Fruit fly (Drosophila melanogaster) whole organism, prepupa: ENCODE data around the gene TMEM216.

ENCODE experiments used
- Blimp-1 ChIP-seq: fragments of 200-800 bp; sonication (Bioruptor generic); optimal IDR thresholded peaks from 3 replicates; lab custom pipeline; 2017; ENCODE audit warnings: missing biosample characterization, missing genetic modification characterization, mild to moderate bottlenecking, moderate library complexity, missing genetic modification reagents
- CG10631 ChIP-seq: fragments of 200-800 bp; sonication (Bioruptor generic); optimal IDR thresholded peaks from 2 replicates; lab custom pipeline; 2016; ENCODE audit warnings: missing biosample characterization, missing genetic modification characterization
- CG10669 ChIP-seq: fragments of 200-800 bp; sonication (Bioruptor generic); optimal IDR thresholded peaks from 3 replicates; lab custom pipeline; 2018; ENCODE audit warnings: missing biosample characterization, mild to moderate bottlenecking, missing genetic modification characterization, moderate library complexity
- CG11762 ChIP-seq: fragments of 200-800 bp; sonication (Bioruptor generic); optimal IDR thresholded peaks from 3 replicates; lab custom pipeline; 2016; ENCODE audit warnings: missing biosample characterization, missing genetic modification characterization; ENCODE audit not compliant: insufficient read depth
- CG11902 ChIP-seq: fragments of 200-800 bp; sonication (Bioruptor generic); optimal IDR thresholded peaks from 3 replicates; lab custom pipeline; 2016; ENCODE audit warnings: missing biosample characterization, missing genetic modification characterization
- CG15336 ChIP-seq: fragments of 200-800 bp; sonication (Bioruptor generic); IDR thresholded peaks from 2 replicates; pipeline ENCODE4 v1.3.6; 2022; ENCODE audit warnings: missing biosample characterization, missing genetic modification characterization
- CG16779 ChIP-seq: fragments of 200-800 bp; sonication (Bioruptor generic); optimal IDR thresholded peaks from 3 replicates; lab custom pipeline; 2017; ENCODE audit warnings: missing biosample characterization, mild to moderate bottlenecking, missing genetic modification characterization
- CG32006 ChIP-seq: fragments of 200-800 bp; sonication (Bioruptor generic); optimal IDR thresholded peaks from 3 replicates; lab custom pipeline; 2017; ENCODE audit warnings: missing biosample characterization, mild to moderate bottlenecking, missing genetic modification characterization
- CG34406 ChIP-seq: fragments of 200-800 bp; sonication (Bioruptor generic); optimal IDR thresholded peaks from 3 replicates; lab custom pipeline; 2016; ENCODE audit warnings: missing biosample characterization, missing genetic modification characterization
- CG3919 ChIP-seq: fragments of 200-800 bp; sonication (Bioruptor generic); optimal IDR thresholded peaks from 3 replicates; lab custom pipeline; 2016; ENCODE audit warnings: missing biosample characterization, missing genetic modification characterization
- CG6276 ChIP-seq: fragments of 200-800 bp; sonication (Bioruptor generic); optimal IDR thresholded peaks from 2 replicates; lab custom pipeline; 2017; ENCODE audit warnings: missing biosample characterization, mild to moderate bottlenecking, missing genetic modification characterization
- CG6808 ChIP-seq: fragments of 200-800 bp; sonication (Bioruptor generic); optimal IDR thresholded peaks from 3 replicates; lab custom pipeline; 2017; ENCODE audit warnings: missing biosample characterization, missing genetic modification characterization, mild to moderate bottlenecking, moderate library complexity, missing genetic modification reagents
- CG8119 ChIP-seq: fragments of 200-800 bp; sonication (Bioruptor generic); IDR thresholded peaks from 3 replicates; pipeline ENCODE4 v1.3.6; 2022; ENCODE audit warnings: missing biosample characterization, missing genetic modification characterization
- CG8319 ChIP-seq: fragments of 200-800 bp; sonication (Bioruptor generic); optimal IDR thresholded peaks from 3 replicates; lab custom pipeline; 2016; ENCODE audit warnings: missing biosample characterization, missing genetic modification characterization
- Ets96B ChIP-seq: fragments of 200-800 bp; optimal IDR thresholded peaks from 2 replicates; lab custom pipeline; 2019; ENCODE audit warnings: missing biosample characterization, mild to moderate bottlenecking, missing genetic modification characterization, moderate library complexity
- Hr39 ChIP-seq: fragments of 200-800 bp; sonication (Bioruptor generic); optimal IDR thresholded peaks from 2 replicates; lab custom pipeline; 2016; ENCODE audit warnings: missing biosample characterization, missing genetic modification characterization
- Hr4 ChIP-seq: fragments of 200-800 bp; sonication (Bioruptor generic); optimal IDR thresholded peaks from 3 replicates; lab custom pipeline; 2016; ENCODE audit warnings: missing biosample characterization, missing genetic modification characterization
- Lpt ChIP-seq: fragments of 200-800 bp; sonication (Bioruptor generic); optimal IDR thresholded peaks from 3 replicates; lab custom pipeline; 2016; ENCODE audit warnings: missing biosample characterization, missing genetic modification characterization
- Met ChIP-seq: fragments of 200-800 bp; sonication (Bioruptor generic); optimal IDR thresholded peaks from 3 replicates; lab custom pipeline; 2016; ENCODE audit warnings: missing biosample characterization, missing genetic modification characterization
- OdsH ChIP-seq: fragments of 200-800 bp; sonication (Bioruptor generic); optimal IDR thresholded peaks from 3 replicates; lab custom pipeline; 2016; ENCODE audit warnings: missing biosample characterization, missing genetic modification characterization
- acj6 ChIP-seq: fragments of 200-800 bp; sonication (Bioruptor generic); optimal IDR thresholded peaks from 3 replicates; lab custom pipeline; 2016; ENCODE audit warnings: missing biosample characterization, missing genetic modification characterization
- dsx ChIP-seq: fragments of 200-800 bp; optimal IDR thresholded peaks from 3 replicates; lab custom pipeline; 2019; ENCODE audit warnings: missing biosample characterization, mild to moderate bottlenecking, missing genetic modification characterization, moderate library complexity; ENCODE audit not compliant: poor library complexity, severe bottlenecking
- fd59A ChIP-seq: fragments of 200-800 bp; sonication (Bioruptor generic); optimal IDR thresholded peaks from 2 replicates; lab custom pipeline; 2017; ENCODE audit warnings: missing biosample characterization, mild to moderate bottlenecking, missing genetic modification characterization, missing genetic modification reagents
- fkh ChIP-seq: fragments of 200-800 bp; sonication (Bioruptor generic); optimal IDR thresholded peaks from 3 replicates; lab custom pipeline; 2017; ENCODE audit warnings: missing biosample characterization, mild to moderate bottlenecking, missing genetic modification characterization, moderate library complexity
- net ChIP-seq: fragments of 200-800 bp; sonication (Bioruptor generic); optimal IDR thresholded peaks from 3 replicates; lab custom pipeline; 2016; ENCODE audit warnings: missing biosample characterization, missing genetic modification characterization
- pdm3 ChIP-seq: fragments of 200-800 bp; sonication (Bioruptor generic); optimal IDR thresholded peaks from 3 replicates; lab custom pipeline; 2016; ENCODE audit warnings: missing biosample characterization, missing genetic modification characterization
- spab ChIP-seq: fragments of 200-800 bp; sonication (Bioruptor generic); optimal IDR thresholded peaks from 2 replicates; lab custom pipeline; 2017; ENCODE audit warnings: missing biosample characterization, mild to moderate bottlenecking, missing genetic modification characterization, missing genetic modification reagents
- ss ChIP-seq, 2 experiments: fragments of 200-800 bp; sonication (Bioruptor generic); optimal IDR thresholded peaks; 2 replicates in 1 of 2; 3 replicates in 1 of 2; lab custom pipeline; 2017 to 2018; ENCODE audit warnings: mild to moderate bottlenecking in 2 of 2, missing biosample characterization in 2 of 2, missing genetic modification characterization in 2 of 2, moderate library complexity in 1 of 2
- topi ChIP-seq: fragments of 200-800 bp; sonication (Bioruptor generic); optimal IDR thresholded peaks from 3 replicates; lab custom pipeline; 2016; ENCODE audit warnings: missing biosample characterization, missing genetic modification characterization
- vri ChIP-seq: fragments of 200-800 bp; sonication (Bioruptor generic); optimal IDR thresholded peaks from 3 replicates; lab custom pipeline; 2016; ENCODE audit warnings: missing biosample characterization, mild to moderate bottlenecking, missing genetic modification characterization

The TMEM216 gene

dm6 chr3R:8676560-8677000 lies 39.5 kb upstream of the TMEM216 start, which contains the start of the genes Unc50, CG11755 and CG8043 (continued):
- TF ChIP-seq topi (GFP tag; lab: Kevin White, UChicago) (peak; percentile 82), CG11902 (GFP tag; lab: Kevin White, UChicago) (peak; percentile 54), spab (GFP tag; lab: Kevin White, UChicago) (no peak), CG8119 (GFP tag; lab: Robert Waterston, UW) (peak; percentile 51; the same call in 1 of the 3 replicates), Lpt (peak; percentile 14), Met (GFP tag; lab: Kevin White, UChicago) (no peak), net (GFP tag; lab: Kevin White, UChicago) (no peak), Hr39 (peak; percentile 79)

DNA sequence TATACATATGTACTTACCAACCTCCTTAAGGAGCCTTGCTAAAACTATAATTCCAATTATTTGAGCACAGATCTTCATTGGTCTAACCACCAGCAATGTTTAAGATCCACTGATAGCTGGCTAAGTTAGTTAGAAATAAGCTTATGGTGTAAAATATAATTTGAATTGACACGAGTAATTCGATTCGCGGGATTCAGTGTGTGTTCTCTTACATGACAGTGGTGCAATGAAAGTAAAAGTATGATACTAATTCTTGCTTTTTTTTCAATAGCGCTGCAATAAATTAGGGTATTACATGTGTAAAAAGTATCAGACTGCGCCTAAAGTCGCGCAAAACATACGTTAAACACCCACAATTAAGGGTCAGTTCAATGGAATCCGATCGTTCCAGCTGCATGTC lies 36.1 kb upstream of the TMEM216 start, which contains the start of gene CG33325:
Gene CG33325, minus strand, starts transcription at position 101 of the 400 bp plus-strand sequence.
- TF ChIP-seq Hr4 (GFP tag; lab: Kevin White, UChicago) (no peak), CG10669 (no peak), CG11762 (no peak), topi (GFP tag; lab: Kevin White, UChicago) (no peak), fd59A (no peak), Ets96B (no peak), dsx (GFP tag; lab: Kevin White, UChicago) (no peak), CG6276 (GFP tag; lab: Kevin White, UChicago) (no peak), CG3919 (GFP tag; lab: Kevin White, UChicago) (no peak), CG34406 (GFP tag; lab: Kevin White, UChicago) (no peak), acj6 (no peak)
- TF ChIP-seq, all 60 proteins: peak for 0

DNA sequence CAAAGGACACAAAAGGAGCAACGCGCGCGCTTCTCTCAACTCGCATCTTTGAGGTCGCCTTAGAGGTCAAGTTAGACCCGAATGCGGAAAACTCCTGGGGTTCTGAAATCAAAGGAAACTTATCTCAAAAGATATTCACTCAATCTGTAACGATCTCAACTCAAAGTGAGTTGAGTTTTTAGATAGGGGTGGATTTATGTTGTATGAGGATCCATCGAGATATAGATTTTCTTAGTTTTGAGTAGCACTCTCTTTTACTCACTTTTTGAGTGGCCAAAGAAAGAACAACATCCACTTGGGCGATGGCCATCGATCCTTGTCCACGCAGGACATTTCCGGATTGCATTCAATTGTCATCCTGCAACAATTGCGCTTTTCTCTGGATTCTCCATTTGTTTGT lies 35.4 kb upstream of the TMEM216 start:
- no peak for TF ChIP-seq OdsH (GFP tag; lab: Kevin White, UChicago)
- TF ChIP-seq CG6276 (GFP tag; lab: Kevin White, UChicago): no peak
- TF ChIP-seq fd59A: no peak
- TF ChIP-seq CG11902 (GFP tag; lab: Kevin White, UChicago): no peak
- no peak for TF ChIP-seq spab (GFP tag; lab: Kevin White, UChicago)
- TF ChIP-seq CG16779 (tag; lab: Kevin White, UChicago): no peak
- no peak for TF ChIP-seq CG6808 (GFP tag; lab: Kevin White, UChicago)
- TF ChIP-seq Blimp-1: no peak
- TF ChIP-seq, all 60 proteins: peak for 0

DNA sequence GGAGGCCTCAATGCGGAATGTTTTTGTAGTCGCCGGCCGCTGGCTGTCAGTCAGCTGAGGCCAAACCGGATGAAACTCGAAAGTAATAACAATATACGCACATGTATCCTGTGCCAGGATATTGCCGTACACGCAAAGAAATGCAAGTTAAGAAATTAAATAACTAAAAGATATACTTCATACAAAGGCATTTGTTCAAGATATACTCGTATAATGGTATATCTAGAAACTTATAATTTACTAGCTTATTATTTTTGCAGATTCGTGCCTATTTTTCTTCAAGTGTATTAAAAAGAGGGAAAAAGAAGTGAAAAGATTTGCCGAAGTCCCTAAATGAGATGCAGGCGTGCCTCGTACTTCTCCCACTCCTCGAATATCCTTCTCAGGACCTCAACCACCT lies 32.8 kb upstream of the TMEM216 start:
- TF ChIP-seq topi (GFP tag; lab: Kevin White, UChicago): no peak
- TF ChIP-seq CG10631: no peak
- no peak for TF ChIP-seq CG15336 (GFP tag; lab: Robert Waterston, UW)
- TF ChIP-seq fkh: no peak
- TF ChIP-seq CG34406 (GFP tag; lab: Kevin White, UChicago): no peak
- no peak for TF ChIP-seq pdm3 (GFP tag; lab: Kevin White, UChicago)
- TF ChIP-seq Lpt: no peak
- TF ChIP-seq ss (GFP tag; optimal IDR thresholded peaks at IDR 0.05; lab: Kevin White, UChicago): no peak

DNA sequence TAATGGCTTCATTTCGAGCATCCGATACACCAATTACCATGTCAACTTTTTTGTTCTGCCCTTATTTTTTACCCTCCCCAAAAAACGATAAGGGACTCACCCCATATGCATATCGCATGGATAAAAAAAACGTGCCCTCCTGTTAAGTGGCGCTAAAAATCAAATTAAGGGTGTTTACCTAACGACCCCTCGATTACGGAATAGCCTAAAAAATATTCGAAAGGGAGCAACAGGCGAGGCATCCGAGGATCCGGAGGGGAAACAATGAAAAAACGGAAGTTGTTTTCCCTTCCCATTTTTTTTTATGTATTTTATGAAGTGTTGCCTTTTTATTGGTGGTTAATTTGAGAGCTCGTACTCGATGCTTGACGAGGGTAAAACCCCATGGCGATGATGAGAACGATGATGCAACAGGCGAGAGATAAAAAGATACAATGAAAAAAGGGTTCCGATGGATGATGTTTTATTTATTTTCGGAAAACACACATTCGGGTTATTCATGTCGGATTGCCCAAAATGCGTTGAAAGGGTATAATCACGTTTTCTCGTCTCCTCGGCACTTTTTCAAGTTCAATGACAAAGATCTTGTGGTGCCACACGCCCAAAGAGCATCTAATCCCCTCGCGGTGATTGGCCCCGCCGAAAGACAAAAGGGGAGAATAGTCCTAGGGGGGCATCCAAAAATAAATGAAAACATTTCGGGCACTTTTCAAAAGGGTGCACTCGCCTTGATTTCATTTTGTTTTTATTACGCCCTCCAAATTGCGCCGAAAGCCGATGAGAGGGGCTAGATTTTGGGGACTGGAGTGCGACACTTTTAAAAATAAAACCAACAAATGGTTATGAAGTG lies 31.5 kb upstream of the TMEM216 start, which contains the start of gene CG44227:
Gene CG44227, minus strand, starts transcription at position 849 of the 850 bp plus-strand sequence.
- TF ChIP-seq CG32006 (GFP tag; lab: Kevin White, UChicago) (no peak), CG8319 (GFP tag; lab: Kevin White, UChicago) (no peak), vri (GFP tag; lab: Kevin White, UChicago) (no peak)
